Fruit fly (Drosophila melanogaster) whole organism, embryonic: ENCODE data around the gene CG13046.

Experiments used
- Meics ChIP-seq: fragments of 200-800 bp; sonication (Bioruptor generic); optimal IDR thresholded peaks from 2 replicates; lab custom pipeline; 2017; ENCODE audit warnings: missing biosample characterization, mild to moderate bottlenecking, missing genetic modification characterization
- h ChIP-seq: fragments of >200 bp; optimal IDR thresholded peaks from 2 replicates; lab custom pipeline; 2017

DNA sequence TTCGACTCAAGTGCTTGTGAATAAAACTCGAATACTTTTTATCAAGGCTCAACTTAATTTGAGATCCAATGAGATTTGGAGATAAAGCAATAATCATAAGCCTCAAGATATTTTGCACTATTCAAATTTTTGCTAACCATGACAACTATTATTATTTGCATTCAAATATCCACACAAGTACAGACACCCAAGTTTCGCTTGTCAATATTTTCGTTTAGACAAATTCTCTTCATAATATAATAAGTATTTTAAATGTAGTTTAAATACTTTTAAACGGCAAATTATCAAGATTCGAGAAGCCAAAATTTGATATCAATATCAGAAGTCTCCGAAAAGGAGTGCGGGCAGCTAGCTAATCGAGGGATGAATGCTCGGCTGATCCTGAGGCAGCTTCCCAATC lies 41.3 kb upstream of the CG13046 start, which contains the start of gene CG33061:
- no peak for TF ChIP-seq h (lab: Kevin White, UChicago)
- no peak for TF ChIP-seq Meics (GFP tag; lab: Kevin White, UChicago)
